Worm (Caenorhabditis elegans): Measurements from ENCODE around the gene cyp-13A1.

DNA sequence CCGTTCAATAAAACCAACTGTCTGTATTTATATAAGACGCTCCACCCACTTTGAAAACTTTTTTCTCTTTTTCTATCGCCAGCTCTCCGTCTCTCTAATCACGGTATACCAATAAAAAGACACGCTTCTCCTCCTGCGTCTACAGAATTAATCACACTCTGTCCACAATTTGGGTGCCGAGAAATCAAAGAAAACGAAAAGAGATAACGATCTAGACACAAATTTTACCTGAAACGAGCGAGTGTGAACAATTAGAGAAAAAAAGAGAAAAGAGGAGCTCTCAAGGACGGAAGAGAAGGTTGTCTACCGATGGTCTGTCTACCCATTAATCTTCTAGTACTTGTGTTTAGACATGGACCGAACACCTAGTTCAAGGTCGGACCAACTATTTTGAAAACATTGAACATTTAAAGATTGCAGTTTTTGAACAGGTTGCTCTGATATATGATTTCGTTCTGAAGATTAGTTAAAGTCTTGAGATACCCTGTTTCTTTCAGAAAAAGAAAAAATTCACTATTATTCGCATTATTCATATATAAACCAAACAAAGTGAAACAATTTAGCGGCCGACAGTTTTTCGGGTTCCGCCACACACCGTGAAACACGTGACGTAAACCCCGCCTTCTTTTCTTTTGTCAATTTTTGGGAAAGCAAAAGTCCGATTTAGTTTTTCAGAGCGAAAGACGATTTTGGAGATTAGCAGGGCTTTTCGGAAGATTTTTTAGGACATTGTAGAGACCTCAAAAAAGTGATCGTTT, 5.8 kb upstream of the cyp-13A1 start, which contains the start of gene cyp-13A2:
- TF ChIP-seq lsy-2 (tag; optimal IDR thresholded peaks at IDR 0.05) (no peak), unc-62 (GFP tag; optimal IDR thresholded peaks at IDR 0.05) (peak; percentile 23), drap-1 (GFP tag; optimal IDR thresholded peaks at IDR 0.05) (no peak), unc-39 (tag; optimal IDR thresholded peaks at IDR 0.05) (no peak), blmp-1 (tag; optimal IDR thresholded peaks at IDR 0.05) (no peak), elt-3 (tag; optimal IDR thresholded peaks at IDR 0.05) (no peak), snpc-4 (tag; optimal IDR thresholded peaks at IDR 0.05) (no peak), nhr-28 (tag; optimal IDR thresholded peaks at IDR 0.05) (no peak), ztf-11 (tag; optimal IDR thresholded peaks at IDR 0.05) (no peak), unc-120 (tag; optimal IDR thresholded peaks at IDR 0.05; ENCODE audit: poor library complexity, severe bottlenecking) (peak; percentile 52), bed-3 (GFP tag; optimal IDR thresholded peaks at IDR 0.05) (no peak), mab-5 (tag; optimal IDR thresholded peaks at IDR 0.05) (no peak), lin-13 (tag; optimal IDR thresholded peaks at IDR 0.05) (no peak), nhr-12 (tag; optimal IDR thresholded peaks at IDR 0.05) (no peak)

Data from whole organism, mixed stage, embryonic.